Worm (Caenorhabditis elegans): ENCODE measurements around the gene metl-1.
A peak's percentile ranks its signal among the peaks of the same experiment; 100 is the strongest.

metl-1 gene

ce11 chrII:11492843-11493242, 19.5 kb upstream of the metl-1 start, which contains the start of gene hacl-1 (continued):
- TF ChIP-seq lin-15B (tag; optimal IDR thresholded peaks at IDR 0.05) (no peak), egl-13 (tag; optimal IDR thresholded peaks at IDR 0.05) (no peak), jun-1 (tag; optimal IDR thresholded peaks at IDR 0.05) (no peak), ceh-82 (tag; optimal IDR thresholded peaks at IDR 0.05) (no peak), ets-5 (GFP tag; IDR thresholded peaks at IDR 0.05) (no peak)

ce11 chrII:11487999-11488398, 14.6 kb upstream of the metl-1 start, which contains the start of gene B0334.13:
TSS of gene B0334.13 (plus strand) at chrII:11488299.
- TF ChIP-seq unc-98 (GFP tag; IDR thresholded peaks at IDR 0.05) (no peak), jun-1 (tag; optimal IDR thresholded peaks at IDR 0.05) (no peak), pqm-1 (tag; optimal IDR thresholded peaks at IDR 0.05) (no peak), aha-1 (tag; optimal IDR thresholded peaks at IDR 0.05) (no peak), ets-5 (GFP tag; IDR thresholded peaks at IDR 0.05) (no peak), isw-1 (GFP tag; IDR thresholded peaks at IDR 0.05) (no peak)

DNA sequence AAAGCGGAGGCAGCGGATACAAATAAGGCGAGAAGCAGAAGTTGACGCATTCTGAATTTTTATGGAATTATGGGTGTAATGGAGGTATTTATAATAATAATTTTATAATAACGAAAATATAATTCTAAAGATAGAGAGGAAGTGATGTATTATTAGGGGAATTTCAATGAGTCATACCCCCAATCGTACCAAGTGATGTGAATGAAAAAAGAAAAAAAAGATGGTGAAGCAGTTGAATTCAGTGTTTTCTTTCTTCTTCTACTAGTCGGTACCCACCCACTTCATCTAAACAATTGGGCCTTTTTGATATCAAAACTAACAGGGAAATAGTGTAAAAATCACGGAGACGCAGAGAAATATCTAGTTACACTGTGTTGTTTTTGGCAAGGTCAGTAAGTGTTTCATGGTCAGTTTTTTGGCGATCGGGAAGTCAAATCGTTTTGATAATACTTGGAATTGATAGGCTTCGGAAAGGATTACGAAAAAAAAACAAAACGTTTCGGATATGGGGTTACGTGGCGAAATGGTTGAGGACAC, 13.4 kb upstream of the metl-1 start, which contains the start of gene ttr-18:
TSS of gene ttr-18 (minus strand) at position 51 of the 537 bp plus-strand sequence.
- TF ChIP-seq nhr-85 (tag) = peak; percentile 77
- TF ChIP-seq tlp-1 (tag; optimal IDR thresholded peaks at IDR 0.05) = no peak
- TF ChIP-seq nhr-20 (tag; optimal IDR thresholded peaks at IDR 0.05) = peak; percentile 28
- peak; percentile 9 for TF ChIP-seq blmp-1 (tag; optimal IDR thresholded peaks at IDR 0.05)
- peak; percentile 58 for TF ChIP-seq lin-14 (GFP tag; optimal IDR thresholded peaks at IDR 0.05)
- peak; percentile 39 for TF ChIP-seq snu-23 (GFP tag; optimal IDR thresholded peaks at IDR 0.05)
- TF ChIP-seq nhr-90 (tag; optimal IDR thresholded peaks at IDR 0.05; ENCODE audit: poor library complexity) = peak; percentile 16
- no peak for TF ChIP-seq ceh-63 (GFP tag; optimal IDR thresholded peaks at IDR 0.05)
- TF ChIP-seq elt-3 (tag; optimal IDR thresholded peaks at IDR 0.05) = peak in 1 of 6 experiments; percentile 40
- TF ChIP-seq aha-1 (tag; optimal IDR thresholded peaks at IDR 0.05) = no peak
- TF ChIP-seq xbp-1 (tag; optimal IDR thresholded peaks at IDR 0.05) = no peak

DNA sequence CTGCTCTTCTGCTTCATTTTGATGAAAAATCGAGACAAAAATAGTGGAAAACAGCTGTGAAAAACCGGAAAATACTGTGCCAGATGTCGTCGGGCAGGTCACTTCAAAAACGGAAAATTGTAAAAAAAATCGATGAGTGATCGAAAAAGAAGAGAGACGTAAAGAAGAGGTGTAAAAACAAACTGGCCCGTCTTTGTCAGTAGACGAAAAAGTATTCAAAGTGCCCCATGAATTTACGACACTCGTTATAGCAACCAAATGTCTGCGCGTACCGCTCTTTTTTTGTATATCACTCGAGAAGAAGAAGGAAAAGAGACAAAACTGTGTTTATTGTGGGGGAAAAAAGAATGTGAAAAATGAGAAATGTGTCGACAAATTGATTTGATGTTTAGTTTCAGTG, 11.8 kb upstream of the metl-1 start, which contains the start of gene twk-5:
TSS of gene twk-5 (minus strand) at position 101 of the 400 bp plus-strand sequence.
- peak; percentile 4 for TF ChIP-seq snu-23 (GFP tag; optimal IDR thresholded peaks at IDR 0.05)
- TF ChIP-seq unc-30 (tag; optimal IDR thresholded peaks at IDR 0.05) = no peak
- TF ChIP-seq nhr-85 (tag) = peak; percentile 67
- peak in 1 of 2 experiments; percentile 7 for TF ChIP-seq lsy-2 (tag; optimal IDR thresholded peaks at IDR 0.05)
- TF ChIP-seq lin-14 (GFP tag; optimal IDR thresholded peaks at IDR 0.05) = peak; percentile 17

DNA sequence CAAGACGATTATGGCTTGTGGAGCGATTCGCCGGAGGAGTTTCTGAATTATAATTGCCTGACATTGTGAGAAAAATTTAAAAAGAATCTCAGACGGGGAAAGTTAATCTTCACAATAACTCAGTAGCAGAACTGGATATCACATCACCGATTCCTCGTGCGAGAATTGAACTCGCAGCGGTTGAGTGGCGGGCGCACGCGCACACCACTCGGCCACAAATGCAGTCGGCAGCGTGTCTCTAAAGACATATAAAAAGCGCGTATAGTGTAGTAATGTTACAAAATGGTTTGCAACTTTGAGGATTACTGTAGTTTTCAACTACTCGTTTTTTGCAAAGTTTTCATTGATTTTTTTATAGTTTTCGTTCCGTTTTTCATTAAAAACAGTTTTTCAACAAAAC, 11.2 kb upstream of the metl-1 start:
- TF ChIP-seq vab-15 (tag; optimal IDR thresholded peaks at IDR 0.05) = peak; percentile 48
- peak; percentile 79 for TF ChIP-seq nhr-85 (tag)
- TF ChIP-seq ztf-4 (tag; optimal IDR thresholded peaks at IDR 0.05) = peak; percentile 14
- TF ChIP-seq egl-13 (tag; optimal IDR thresholded peaks at IDR 0.05) = peak; percentile 19
- TF ChIP-seq nhr-84 (tag; optimal IDR thresholded peaks at IDR 0.05) = no peak
- TF ChIP-seq C34B4.2 (tag; optimal IDR thresholded peaks at IDR 0.05) = no peak
- TF ChIP-seq grh-1 (GFP tag; IDR thresholded peaks at IDR 0.05) = peak; percentile 44; the same call in 1 of the 2 replicates
- no peak for TF ChIP-seq tlp-1 (tag; optimal IDR thresholded peaks at IDR 0.05)
- TF ChIP-seq C04F5.9 (tag; optimal IDR thresholded peaks at IDR 0.05) = no peak
- TF ChIP-seq lin-39 (tag; optimal IDR thresholded peaks at IDR 0.05) = no peak
- TF ChIP-seq nhr-11 (tag; optimal IDR thresholded peaks at IDR 0.05) = no peak
- peak; percentile 54 for TF ChIP-seq tbx-2 (tag; optimal IDR thresholded peaks at IDR 0.05)
- TF ChIP-seq efl-3 (GFP tag; optimal IDR thresholded peaks at IDR 0.05) = no peak
- peak; percentile 78 for TF ChIP-seq nhr-47 (tag; optimal IDR thresholded peaks at IDR 0.05)
- TF ChIP-seq ceh-90 (tag; optimal IDR thresholded peaks at IDR 0.05) = no peak
- TF ChIP-seq pax-3 (tag; optimal IDR thresholded peaks at IDR 0.05) = no peak
- peak; percentile 63 for TF ChIP-seq jun-1 (tag; optimal IDR thresholded peaks at IDR 0.05)
- TF ChIP-seq dpl-1 (GFP tag; optimal IDR thresholded peaks at IDR 0.05) = peak; percentile 19 to 61 (median 59)
- no peak for TF ChIP-seq nhr-12 (tag; optimal IDR thresholded peaks at IDR 0.05)
- TF ChIP-seq elt-3 (tag; optimal IDR thresholded peaks at IDR 0.05) = peak in 2 of 6 experiments; percentile 34 to 51
- TF ChIP-seq isw-1 (GFP tag; IDR thresholded peaks at IDR 0.05) = no peak
- TF ChIP-seq fkh-8 (tag; optimal IDR thresholded peaks at IDR 0.05) = peak; percentile 70
- peak; percentile 60 for TF ChIP-seq ceh-88 (GFP tag; IDR thresholded peaks at IDR 0.05)
- no peak for TF ChIP-seq pqm-1 (tag; optimal IDR thresholded peaks at IDR 0.05)
- TF ChIP-seq unc-30 (tag; optimal IDR thresholded peaks at IDR 0.05) = no peak
- TF ChIP-seq snpc-4 (tag; optimal IDR thresholded peaks at IDR 0.05) = peak; percentile 51
- TF ChIP-seq nhr-90 (tag; optimal IDR thresholded peaks at IDR 0.05; ENCODE audit: poor library complexity) = peak; percentile 74
- TF ChIP-seq snu-23 (GFP tag; optimal IDR thresholded peaks at IDR 0.05) = peak; percentile 85
- peak; percentile 85 for TF ChIP-seq mep-1 (tag; optimal IDR thresholded peaks at IDR 0.05)
- TF ChIP-seq elt-2 (tag; optimal IDR thresholded peaks at IDR 0.05) = peak; percentile 50
- peak; percentile 53 for TF ChIP-seq xbp-1 (tag; optimal IDR thresholded peaks at IDR 0.05)
- TF ChIP-seq nhr-19 (GFP tag; conservative IDR thresholded peaks at IDR 0.05) = peak; percentile 76

All from whole organism, L1 larva.